Fruit fly (Drosophila melanogaster) whole organism, embryonic: ENCODE data around the gene grnd.
A peak's percentile ranks its signal among the peaks of the same experiment; 100 is the strongest.

Experiments used
- Atf-2 ChIP-seq: fragments of 200-800 bp; sonication (Bioruptor generic); optimal IDR thresholded peaks from 2 replicates; lab custom pipeline; 2016; ENCODE audit warnings: missing biosample characterization, missing genetic modification characterization
- Atf3 ChIP-seq: fragments of 200-800 bp; sonication (Bioruptor generic); optimal IDR thresholded peaks from 3 replicates; lab custom pipeline; 2016; ENCODE audit warnings: missing biosample characterization, missing genetic modification characterization
- BtbVII ChIP-seq: fragments of 200-800 bp; sonication (Bioruptor generic); optimal IDR thresholded peaks from 3 replicates; lab custom pipeline; 2017; ENCODE audit warnings: missing biosample characterization, mild to moderate bottlenecking, missing genetic modification characterization
- CG10321 ChIP-seq: fragments of 200-800 bp; sonication (Bioruptor generic); IDR thresholded peaks from 2 replicates; pipeline ENCODE4 v1.3.6; 2022; ENCODE audit warnings: missing biosample characterization, missing genetic modification characterization
- CG10366 ChIP-seq: fragments of 200-800 bp; sonication (Bioruptor generic); IDR thresholded peaks from 2 replicates; pipeline ENCODE4 v1.3.6; 2022; ENCODE audit warnings: missing biosample characterization, missing genetic modification characterization
- CG10543 ChIP-seq: fragments of 200-800 bp; sonication (Bioruptor generic); optimal IDR thresholded peaks from 3 replicates; lab custom pipeline; 2017; ENCODE audit warnings: missing biosample characterization, mild to moderate bottlenecking, missing genetic modification characterization, moderate library complexity
- CG11085 ChIP-seq: fragments of 200-800 bp; sonication (Bioruptor generic); IDR thresholded peaks from 2 replicates; pipeline ENCODE4 v1.3.6; 2022; ENCODE audit warnings: missing biosample characterization, missing genetic modification characterization
- CG11695 ChIP-seq: fragments of 200-800 bp; sonication (Bioruptor generic); IDR thresholded peaks from 3 replicates; pipeline ENCODE4 v1.3.6; 2022; ENCODE audit warnings: missing biosample characterization, missing genetic modification characterization
- CG14014 ChIP-seq: fragments of 200-800 bp; sonication (Bioruptor generic); IDR thresholded peaks from 2 replicates; pipeline ENCODE4 v1.3.6; 2022; ENCODE audit warnings: missing biosample characterization, missing genetic modification characterization
- CG16779 ChIP-seq: fragments of 200-800 bp; sonication (Bioruptor generic); IDR thresholded peaks from 2 replicates; pipeline ENCODE4 v1.3.6; 2022; ENCODE audit warnings: missing biosample characterization, missing genetic modification characterization
- CG17802 ChIP-seq: fragments of 200-800 bp; sonication (Bioruptor generic); optimal IDR thresholded peaks from 2 replicates; lab custom pipeline; 2018; ENCODE audit warnings: missing biosample characterization, mild to moderate bottlenecking, missing genetic modification characterization, moderate library complexity
- CG17829 ChIP-seq: fragments of 200-800 bp; optimal IDR thresholded peaks from 2 replicates; lab custom pipeline; 2019; ENCODE audit warnings: missing biosample characterization, mild to moderate bottlenecking, missing genetic modification characterization, moderate library complexity
- CG2202 ChIP-seq: fragments of 200-800 bp; sonication (Bioruptor generic); optimal IDR thresholded peaks from 2 replicates; lab custom pipeline; 2018; ENCODE audit warnings: missing biosample characterization, mild to moderate bottlenecking, missing genetic modification characterization
- CG3163 ChIP-seq: fragments of 200-800 bp; sonication (Bioruptor generic); optimal IDR thresholded peaks from 3 replicates; lab custom pipeline; 2016; ENCODE audit warnings: missing biosample characterization, missing genetic modification characterization
- CG32532 ChIP-seq: fragments of 200-800 bp; sonication (Bioruptor generic); IDR thresholded peaks from 2 replicates; pipeline ENCODE4 v1.3.6; 2022; ENCODE audit warnings: missing biosample characterization, missing genetic modification characterization
- CG7357 ChIP-seq: fragments of 200-800 bp; sonication (Bioruptor generic); IDR thresholded peaks from 3 replicates; pipeline ENCODE4 v1.3.6; 2022; ENCODE audit warnings: missing biosample characterization, missing genetic modification characterization
- CG7928 ChIP-seq: fragments of 200-800 bp; sonication (Bioruptor generic); optimal IDR thresholded peaks from 2 replicates; lab custom pipeline; 2017; ENCODE audit warnings: missing biosample characterization, mild to moderate bottlenecking, missing genetic modification characterization
- CG8281 ChIP-seq: fragments of 200-800 bp; sonication (Bioruptor generic); optimal IDR thresholded peaks from 2 replicates; lab custom pipeline; 2018; ENCODE audit warnings: missing biosample characterization, mild to moderate bottlenecking, missing genetic modification characterization, moderate library complexity
- Dfd ChIP-seq, 2 experiments: fragments of >200 bp; optimal IDR thresholded peaks; 2 replicates each; lab custom pipeline; 2017; ENCODE audit warnings: missing biosample characterization in 2 of 2, missing genetic modification characterization in 2 of 2
- Dip2 ChIP-seq: fragments of 200-800 bp; sonication (Bioruptor generic); IDR thresholded peaks from 2 replicates; pipeline ENCODE4 v1.3.6; 2022; ENCODE audit warnings: missing biosample characterization, missing genetic modification characterization
- Dll ChIP-seq: fragments of 200-800 bp; sonication (Bioruptor generic); IDR thresholded peaks from 4 replicates; pipeline ENCODE4 v1.3.6; 2022; ENCODE audit warnings: missing biosample characterization, missing genetic modification characterization; ENCODE audit not compliant: partially characterized antibody
- Drgx ChIP-seq: fragments of 200-800 bp; sonication (Bioruptor generic); IDR thresholded peaks from 2 replicates; pipeline ENCODE4 v1.3.6; 2022; ENCODE audit warnings: missing biosample characterization, missing genetic modification characterization
- E2f1 ChIP-seq: fragments of 200-800 bp; sonication (Bioruptor generic); IDR thresholded peaks from 2 replicates; pipeline ENCODE4 v1.3.6; 2022; ENCODE audit warnings: missing biosample characterization, missing genetic modification characterization
- Fer2 ChIP-seq: fragments of 200-800 bp; sonication (Bioruptor generic); optimal IDR thresholded peaks from 2 replicates; lab custom pipeline; 2018; ENCODE audit warnings: missing biosample characterization, mild to moderate bottlenecking, missing genetic modification characterization, moderate library complexity
- Fer3 ChIP-seq: fragments of 200-800 bp; sonication (Bioruptor generic); optimal IDR thresholded peaks from 2 replicates; lab custom pipeline; 2018; ENCODE audit warnings: missing biosample characterization, mild to moderate bottlenecking, missing genetic modification characterization, moderate library complexity
- Lhr ChIP-seq: fragments of 200-800 bp; sonication (Bioruptor generic); optimal IDR thresholded peaks from 3 replicates; lab custom pipeline; 2017; ENCODE audit warnings: mild to moderate bottlenecking, missing biosample characterization, missing genetic modification reagents, missing genetic modification characterization
- Myb ChIP-seq: fragments of 200-800 bp; sonication (Bioruptor generic); optimal IDR thresholded peaks from 2 replicates; lab custom pipeline; 2016; ENCODE audit warnings: missing biosample characterization, missing genetic modification characterization
- Poxn ChIP-seq: fragments of 200-800 bp; sonication (Bioruptor generic); IDR thresholded peaks from 2 replicates; pipeline ENCODE4 v1.3.6; 2022; ENCODE audit warnings: missing biosample characterization, missing genetic modification characterization
- Ptx1 ChIP-seq: fragments of 200-800 bp; sonication (Bioruptor generic); IDR thresholded peaks from 2 replicates; pipeline ENCODE4 v1.3.6; 2022; ENCODE audit warnings: missing biosample characterization, missing genetic modification characterization
- Sox102F ChIP-seq: fragments of 200-800 bp; sonication (Bioruptor generic); optimal IDR thresholded peaks from 2 replicates; lab custom pipeline; 2018; ENCODE audit warnings: missing biosample characterization, mild to moderate bottlenecking, missing genetic modification characterization, moderate library complexity
- Stat92E ChIP-seq, 3 experiments: fragments of >200 bp in 2 of 3; fragments of 200-800 bp in 1 of 3; sonication (Bioruptor generic) in 1 of 3; optimal IDR thresholded peaks; 2 replicates each; lab custom pipeline; 2017 to 2019; ENCODE audit warnings: missing biosample characterization in 3 of 3, missing genetic modification characterization in 3 of 3, mild to moderate bottlenecking in 1 of 3, moderate library complexity in 1 of 3
- ap ChIP-seq: fragments of 200-800 bp; sonication (Bioruptor generic); IDR thresholded peaks from 2 replicates; pipeline ENCODE4 v1.3.6; 2022; ENCODE audit warnings: missing biosample characterization, missing genetic modification characterization
- br ChIP-seq: fragments of >200 bp; optimal IDR thresholded peaks from 2 replicates; lab custom pipeline; 2017
- bsh ChIP-seq, 2 experiments: fragments of 200-800 bp; sonication (Bioruptor generic); optimal IDR thresholded peaks; 2 replicates each; lab custom pipeline; 2017 to 2018; ENCODE audit warnings: mild to moderate bottlenecking in 2 of 2, missing biosample characterization in 2 of 2, missing genetic modification characterization in 2 of 2, moderate library complexity in 1 of 2
- chn ChIP-seq: fragments of 200-800 bp; sonication (Bioruptor generic); optimal IDR thresholded peaks from 2 replicates; lab custom pipeline; 2016; ENCODE audit warnings: missing biosample characterization, missing genetic modification characterization
- corto ChIP-seq: fragments of 200-800 bp; sonication (Bioruptor generic); optimal IDR thresholded peaks from 2 replicates; lab custom pipeline; 2016; ENCODE audit warnings: missing biosample characterization, mild to moderate bottlenecking, missing genetic modification characterization, moderate library complexity
- fu2 ChIP-seq: fragments of 200-800 bp; sonication (Bioruptor generic); optimal IDR thresholded peaks from 2 replicates; lab custom pipeline; 2016; ENCODE audit warnings: missing biosample characterization, missing genetic modification characterization
- grn ChIP-seq: fragments of 200-800 bp; sonication (Bioruptor generic); optimal IDR thresholded peaks from 3 replicates; lab custom pipeline; 2017; ENCODE audit warnings: missing biosample characterization, missing genetic modification characterization
- insv ChIP-seq, 2 experiments: fragments of 200-800 bp; sonication (Bioruptor generic); optimal IDR thresholded peaks; 3 replicates each; lab custom pipeline; 2016 to 2018; ENCODE audit warnings: missing biosample characterization in 2 of 2, missing genetic modification characterization in 2 of 2
- lmd ChIP-seq: fragments of 200-800 bp; sonication (Bioruptor generic); IDR thresholded peaks from 2 replicates; pipeline ENCODE4 v1.3.6; 2022; ENCODE audit warnings: missing biosample characterization, missing genetic modification characterization
- lola ChIP-seq, 3 experiments: fragments of >200 bp in 2 of 3; fragments of 200-800 bp in 1 of 3; sonication (Bioruptor generic) in 1 of 3; optimal IDR thresholded peaks; 2 replicates each; lab custom pipeline; 2017 to 2019; ENCODE audit warnings: missing biosample characterization in 3 of 3, missing genetic modification characterization in 3 of 3, mild to moderate bottlenecking in 1 of 3, moderate library complexity in 1 of 3
- mam ChIP-seq: fragments of 200-800 bp; sonication (Bioruptor generic); optimal IDR thresholded peaks from 3 replicates; lab custom pipeline; 2016; ENCODE audit warnings: missing biosample characterization, missing genetic modification characterization
- nerfin-1 ChIP-seq: fragments of 200-800 bp; sonication (Bioruptor generic); optimal IDR thresholded peaks from 3 replicates; lab custom pipeline; 2019; ENCODE audit warnings: missing biosample characterization, mild to moderate bottlenecking, missing genetic modification characterization, moderate library complexity
- org-1 ChIP-seq: fragments of 200-800 bp; sonication (Bioruptor generic); optimal IDR thresholded peaks from 2 replicates; lab custom pipeline; 2017; ENCODE audit warnings: missing biosample characterization, missing genetic modification characterization
- pita ChIP-seq: fragments of 200-800 bp; sonication (Bioruptor generic); optimal IDR thresholded peaks from 2 replicates; lab custom pipeline; 2017; ENCODE audit warnings: missing biosample characterization, mild to moderate bottlenecking, missing genetic modification characterization
- ssp ChIP-seq: fragments of 200-800 bp; sonication (Bioruptor generic); IDR thresholded peaks from 2 replicates; pipeline ENCODE4 v1.3.6; 2022; ENCODE audit warnings: missing biosample characterization, missing genetic modification characterization
- tll ChIP-seq, 2 experiments: fragments of 200-800 bp in 1 of 2; fragments of >200 bp in 1 of 2; sonication (Bioruptor generic) in 1 of 2; optimal IDR thresholded peaks; 2 replicates each; lab custom pipeline; 2017 to 2019; ENCODE audit warnings: missing biosample characterization in 2 of 2, missing genetic modification characterization in 2 of 2, mild to moderate bottlenecking in 1 of 2, moderate library complexity in 1 of 2
- unc-4 ChIP-seq: fragments of 200-800 bp; sonication (Bioruptor generic); IDR thresholded peaks from 2 replicates; pipeline ENCODE4 v1.3.6; 2022; ENCODE audit warnings: missing biosample characterization, missing genetic modification characterization; ENCODE audit not compliant: partially characterized antibody
- vfl ChIP-seq: fragments of 200-800 bp; sonication (Bioruptor generic); optimal IDR thresholded peaks from 2 replicates; lab custom pipeline; 2016; ENCODE audit warnings: missing biosample characterization, missing genetic modification characterization
- zen ChIP-seq: fragments of 200-800 bp; sonication (Bioruptor generic); optimal IDR thresholded peaks from 3 replicates; lab custom pipeline; 2018; ENCODE audit warnings: missing biosample characterization, mild to moderate bottlenecking, missing genetic modification characterization, moderate library complexity

The grnd gene

dm6 chr2L:18448639-18449430, 36.4 kb upstream of the grnd start, which contains the start of gene ncm (continued):
- TF ChIP-seq Drgx (GFP tag; lab: Robert Waterston, UW): no peak
- no peak for TF ChIP-seq insv (GFP tag; optimal IDR thresholded peaks at IDR 0.05; lab: Kevin White, UChicago)
- TF ChIP-seq Atf-2: no peak
- TF ChIP-seq lmd: no peak
- TF ChIP-seq CG10321 (GFP tag; lab: Robert Waterston, UW): no peak
- TF ChIP-seq chn (GFP tag; lab: Kevin White, UChicago): no peak
- no peak for TF ChIP-seq zen
- no peak for TF ChIP-seq Poxn
- no peak for TF ChIP-seq CG10543 (GFP tag; lab: Kevin White, UChicago)
- peak; percentile 11 for TF ChIP-seq Lhr (GFP tag; lab: Kevin White, UChicago)
- no peak for TF ChIP-seq CG17802 (tag; lab: Kevin White, UChicago)
- TF ChIP-seq CG8281 (tag; lab: Kevin White, UChicago): no peak
- TF ChIP-seq CG14014 (GFP tag; lab: Robert Waterston, UW): no peak
- no peak for TF ChIP-seq CG3163
- peak in 1 of 3 experiments; percentile 36 for TF ChIP-seq Stat92E (GFP tag; optimal IDR thresholded peaks at IDR 0.05; lab: Kevin White, UChicago)
- TF ChIP-seq Dip2 (GFP tag; lab: Robert Waterston, UW): no peak
- no peak for TF ChIP-seq CG7928 (GFP tag; lab: Kevin White, UChicago)
- no peak for TF ChIP-seq bsh (GFP tag; optimal IDR thresholded peaks at IDR 0.05; lab: Kevin White, UChicago)
- no peak for TF ChIP-seq CG11085 (GFP tag; lab: Robert Waterston, UW)
- peak; percentile 29 for TF ChIP-seq Myb (GFP tag; lab: Kevin White, UChicago)
- TF ChIP-seq pita (GFP tag; lab: Kevin White, UChicago): no peak
- TF ChIP-seq E2f1 (GFP tag; lab: Robert Waterston, UW): no peak
- TF ChIP-seq fu2 (GFP tag; lab: Kevin White, UChicago): no peak
- TF ChIP-seq BtbVII: no peak
- no peak for TF ChIP-seq tll (GFP tag; optimal IDR thresholded peaks at IDR 0.05; lab: Kevin White, UChicago)
- TF ChIP-seq lola (GFP tag; optimal IDR thresholded peaks at IDR 0.05; lab: Kevin White, UChicago): peak in 1 of 3 experiments; percentile 3
- no peak for TF ChIP-seq mam (GFP tag; lab: Kevin White, UChicago)
- TF ChIP-seq Sox102F: no peak
- peak; percentile 10 for TF ChIP-seq CG17829 (tag; lab: Kevin White, UChicago)
- peak; percentile 87 for TF ChIP-seq Dll (GFP tag; lab: Robert Waterston, UW)
- no peak for TF ChIP-seq Dfd (GFP tag; optimal IDR thresholded peaks at IDR 0.05; lab: Kevin White, UChicago)
- TF ChIP-seq CG10366 (GFP tag; lab: Robert Waterston, UW): no peak
- TF ChIP-seq Fer3 (tag; lab: Kevin White, UChicago): no peak
- TF ChIP-seq grn: no peak
- TF ChIP-seq br (lab: Kevin White, UChicago): no peak
- no peak for TF ChIP-seq vfl (GFP tag; lab: Kevin White, UChicago)
- TF ChIP-seq org-1 (GFP tag; lab: Kevin White, UChicago): no peak
- no peak for TF ChIP-seq Ptx1
- TF ChIP-seq Fer2 (tag; lab: Kevin White, UChicago): no peak
- TF ChIP-seq CG32532 (GFP tag; lab: Robert Waterston, UW): no peak
- no peak for TF ChIP-seq corto
- no peak for TF ChIP-seq nerfin-1 (tag; lab: Kevin White, UChicago)
- TF ChIP-seq ap (GFP tag; lab: Robert Waterston, UW): no peak
- no peak for TF ChIP-seq CG2202 (tag; lab: Kevin White, UChicago)
- TF ChIP-seq ssp: peak; percentile 24; the same call in 1 of the 2 replicates
- TF ChIP-seq Atf3 (GFP tag; lab: Kevin White, UChicago): no peak
- TF ChIP-seq unc-4 (GFP tag; lab: Robert Waterston, UW): peak; percentile 91
- TF ChIP-seq CG11695 (GFP tag; lab: Robert Waterston, UW): no peak
- TF ChIP-seq CG16779: no peak
- TF ChIP-seq CG7357: no peak
